Fruit fly (Drosophila melanogaster) whole organism, pupa: ENCODE results near the gene CG8176.

ENCODE experiments used
- CG13204 ChIP-seq: fragments of 200-800 bp; sonication (Bioruptor generic); optimal IDR thresholded peaks from 2 replicates; lab custom pipeline; 2018; ENCODE audit warnings: missing biosample characterization, mild to moderate bottlenecking, missing genetic modification characterization, moderate library complexity
- CG8159 ChIP-seq: fragments of 200-800 bp; sonication (Bioruptor generic); optimal IDR thresholded peaks from 3 replicates; lab custom pipeline; 2018; ENCODE audit warnings: missing biosample characterization, mild to moderate bottlenecking, missing genetic modification characterization, moderate library complexity
- D1 ChIP-seq: fragments of 200-800 bp; sonication (Bioruptor generic); optimal IDR thresholded peaks from 2 replicates; lab custom pipeline; 2018; ENCODE audit warnings: missing biosample characterization, mild to moderate bottlenecking, missing genetic modification characterization, moderate library complexity
- EcR ChIP-seq: fragments of 200-800 bp; sonication (Bioruptor generic); optimal IDR thresholded peaks from 3 replicates; lab custom pipeline; 2019; ENCODE audit warnings: missing biosample characterization, missing genetic modification characterization, mild to moderate bottlenecking, moderate library complexity, missing genetic modification reagents
- Ets98B ChIP-seq: fragments of 200-800 bp; sonication (Bioruptor generic); IDR thresholded peaks from 2 replicates; pipeline ENCODE4 v1.3.6; 2022; ENCODE audit warnings: missing biosample characterization, missing genetic modification characterization
- fd96Ca ChIP-seq: fragments of 200-800 bp; sonication (Bioruptor generic); IDR thresholded peaks from 3 replicates; pipeline ENCODE4 v1.3.6; 2022; ENCODE audit warnings: missing biosample characterization, missing genetic modification characterization

DNA sequence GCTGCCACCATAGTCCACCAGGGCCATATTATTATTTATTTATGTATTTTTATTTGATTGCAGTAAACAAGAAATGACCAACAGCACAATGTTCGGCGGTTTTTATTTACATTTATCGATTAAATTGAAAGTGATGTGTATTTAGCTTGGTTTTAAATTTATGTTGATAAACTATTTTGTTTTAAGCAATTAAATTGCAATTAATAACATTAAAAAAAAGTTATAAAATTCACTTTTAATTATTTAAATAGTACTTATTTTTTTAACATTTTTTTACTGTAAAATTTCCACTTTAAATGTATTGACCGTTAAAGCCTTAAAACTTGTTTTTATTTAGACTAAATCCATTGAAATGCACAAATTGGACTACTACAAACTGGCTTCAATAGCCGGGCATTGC lies 54.3 kb downstream of the CG8176 start, which contains the start of gene CG16790:
- no peak for TF ChIP-seq EcR (GFP tag; lab: Kevin White, UChicago)
- no peak for TF ChIP-seq fd96Ca
- no peak for TF ChIP-seq Ets98B (GFP tag; lab: Robert Waterston, UW)
- TF ChIP-seq CG8159: no peak
- TF ChIP-seq CG13204 (GFP tag; lab: Kevin White, UChicago): no peak
- TF ChIP-seq D1 (tag; lab: Kevin White, UChicago): no peak
